Worm (Caenorhabditis elegans) whole organism, L3 larva: ENCODE data around the gene C18A11.2.

Experiments used
- R02D3.7 ChIP-seq: fragments of 150-350 bp; optimal IDR thresholded peaks from 2 replicates; lab custom pipeline; 2014; ENCODE audit warnings: missing biosample characterization, missing genetic modification characterization
- ZK546.5 ChIP-seq: sonication (generic microtip); optimal IDR thresholded peaks from 2 replicates; lab custom pipeline; 2017; ENCODE audit warnings: missing biosample characterization, missing genetic modification characterization
- aly-2 ChIP-seq: fragments of 150-350 bp; optimal IDR thresholded peaks from 2 replicates; lab custom pipeline; 2014; ENCODE audit warnings: missing biosample characterization, missing genetic modification characterization
- ama-1 ChIP-seq: fragments of 150-350 bp; optimal IDR thresholded peaks from 2 replicates; lab custom pipeline; 2018
- ceh-16 ChIP-seq: sonication (generic microtip); optimal IDR thresholded peaks from 2 replicates; lab custom pipeline; 2017; ENCODE audit warnings: missing biosample characterization, missing genetic modification characterization
- ceh-28 ChIP-seq: fragments of 150-350 bp; optimal IDR thresholded peaks from 2 replicates; lab custom pipeline; 2014; ENCODE audit warnings: missing biosample characterization, missing genetic modification reagents, missing genetic modification characterization
- ceh-82 ChIP-seq: fragments of 150-350 bp; optimal IDR thresholded peaks from 2 replicates; lab custom pipeline; 2014; ENCODE audit warnings: missing biosample characterization, missing genetic modification characterization
- ceh-9 ChIP-seq: sonication (generic microtip); optimal IDR thresholded peaks from 2 replicates; lab custom pipeline; 2018; ENCODE audit warnings: missing biosample characterization, missing genetic modification characterization
- daf-12 ChIP-seq: fragments of 150-350 bp; optimal IDR thresholded peaks from 2 replicates; lab custom pipeline; 2014; ENCODE audit warnings: missing biosample characterization, missing genetic modification reagents, missing genetic modification characterization
- egl-27 ChIP-seq: sonication (generic microtip); optimal IDR thresholded peaks from 4 replicates; lab custom pipeline; 2017; ENCODE audit warnings: missing biosample characterization, missing genetic modification reagents, missing genetic modification characterization
- egl-5 ChIP-seq: fragments of 150-350 bp; optimal IDR thresholded peaks from 2 replicates; lab custom pipeline; 2017; ENCODE audit warnings: missing biosample characterization, missing genetic modification reagents, missing genetic modification characterization, inconsistent platforms
- elt-1 ChIP-seq: fragments of 150-350 bp; optimal IDR thresholded peaks from 2 replicates; lab custom pipeline; 2014; ENCODE audit warnings: missing biosample characterization, missing genetic modification characterization
- elt-2 ChIP-seq: sonication (generic microtip); optimal IDR thresholded peaks from 2 replicates; lab custom pipeline; 2016; ENCODE audit warnings: missing genetic modification reagents, mild to moderate bottlenecking, missing genetic modification characterization, missing compliant biosample characterization
- elt-3 ChIP-seq, 3 experiments: fragments of 150-350 bp in 1 of 3; sonication (generic microtip) in 2 of 3; optimal IDR thresholded peaks; 2 replicates in 2 of 3; 4 replicates in 1 of 3; lab custom pipeline; 2014 to 2017; ENCODE audit warnings: missing biosample characterization in 3 of 3, missing genetic modification characterization in 3 of 3
- eor-1 ChIP-seq, 2 experiments: fragments of 150-350 bp; optimal IDR thresholded peaks; 2 replicates each; lab custom pipeline; 2014 to 2018; ENCODE audit warnings: missing biosample characterization in 2 of 2, missing genetic modification characterization in 2 of 2
- fkh-10 ChIP-seq: sonication (generic microtip); optimal IDR thresholded peaks from 2 replicates; lab custom pipeline; 2017; ENCODE audit warnings: missing biosample characterization, missing genetic modification reagents, missing genetic modification characterization
- fkh-2 ChIP-seq: fragments of 150-350 bp; optimal IDR thresholded peaks from 2 replicates; lab custom pipeline; 2014; ENCODE audit warnings: missing biosample characterization, missing genetic modification reagents, missing genetic modification characterization
- fos-1 ChIP-seq: fragments of 150-350 bp; optimal IDR thresholded peaks from 2 replicates; lab custom pipeline; 2014; ENCODE audit warnings: missing biosample characterization, missing genetic modification characterization
- hmg-11 ChIP-seq: sonication (generic microtip); optimal IDR thresholded peaks from 2 replicates; lab custom pipeline; 2016; ENCODE audit warnings: missing genetic modification characterization, missing compliant biosample characterization
- jun-1 ChIP-seq: fragments of 150-350 bp; optimal IDR thresholded peaks from 2 replicates; lab custom pipeline; 2014; ENCODE audit warnings: missing biosample characterization, missing genetic modification reagents, missing genetic modification characterization
- lin-15B ChIP-seq: fragments of 150-350 bp; optimal IDR thresholded peaks from 2 replicates; lab custom pipeline; 2014; ENCODE audit warnings: missing biosample characterization, missing genetic modification characterization
- lin-39 ChIP-seq: fragments of 150-350 bp; optimal IDR thresholded peaks from 2 replicates; lab custom pipeline; 2018; ENCODE audit warnings: missing biosample characterization, missing genetic modification reagents, missing genetic modification characterization
- lsy-12 ChIP-seq: sonication (generic microtip); optimal IDR thresholded peaks from 2 replicates; lab custom pipeline; 2016; ENCODE audit warnings: mild to moderate bottlenecking, missing genetic modification characterization, missing compliant biosample characterization
- mdl-1 ChIP-seq: fragments of 150-350 bp; optimal IDR thresholded peaks from 2 replicates; lab custom pipeline; 2014; ENCODE audit warnings: missing biosample characterization, missing genetic modification characterization
- mml-1 ChIP-seq: fragments of 150-350 bp; sonication (generic microtip); optimal IDR thresholded peaks from 3 replicates; lab custom pipeline; 2014; ENCODE audit warnings: missing biosample characterization, missing genetic modification characterization
- nfya-1 ChIP-seq: sonication (generic microtip); optimal IDR thresholded peaks from 2 replicates; lab custom pipeline; 2017; ENCODE audit warnings: missing genetic modification characterization, mild to moderate bottlenecking, missing compliant biosample characterization, antibody characterized with exemption, moderate library complexity; ENCODE audit not compliant: insufficient read depth
- nhr-11 ChIP-seq: fragments of 150-350 bp; optimal IDR thresholded peaks from 2 replicates; lab custom pipeline; 2014; ENCODE audit warnings: missing biosample characterization, missing genetic modification characterization
- nhr-12 ChIP-seq: fragments of 150-350 bp; optimal IDR thresholded peaks from 2 replicates; lab custom pipeline; 2014; ENCODE audit warnings: missing biosample characterization, missing genetic modification characterization
- nhr-23 ChIP-seq: fragments of 150-350 bp; optimal IDR thresholded peaks from 2 replicates; lab custom pipeline; 2014; ENCODE audit warnings: missing biosample characterization, missing genetic modification reagents, missing genetic modification characterization
- nhr-237 ChIP-seq: fragments of 150-350 bp; optimal IDR thresholded peaks from 2 replicates; lab custom pipeline; 2014; ENCODE audit warnings: missing biosample characterization, missing genetic modification characterization
- nhr-25 ChIP-seq: sonication (generic microtip); optimal IDR thresholded peaks from 2 replicates; lab custom pipeline; 2017; ENCODE audit warnings: missing biosample characterization, missing genetic modification characterization
- nhr-28 ChIP-seq: fragments of 150-350 bp; optimal IDR thresholded peaks from 2 replicates; lab custom pipeline; 2014; ENCODE audit warnings: missing biosample characterization, missing genetic modification characterization
- nhr-43 ChIP-seq: sonication (generic microtip); optimal IDR thresholded peaks from 2 replicates; lab custom pipeline; 2016; ENCODE audit warnings: mild to moderate bottlenecking, missing genetic modification characterization, missing compliant biosample characterization; ENCODE audit not compliant: poor library complexity, severe bottlenecking
- nhr-67 ChIP-seq: fragments of 150-350 bp; optimal IDR thresholded peaks from 2 replicates; lab custom pipeline; 2014; ENCODE audit warnings: missing biosample characterization, missing genetic modification characterization
- nhr-76 ChIP-seq: fragments of 150-350 bp; sonication (generic microtip); optimal IDR thresholded peaks from 5 replicates; lab custom pipeline; 2014; ENCODE audit warnings: missing biosample characterization, missing genetic modification characterization
- nhr-77 ChIP-seq: fragments of 150-350 bp; optimal IDR thresholded peaks from 2 replicates; lab custom pipeline; 2014; ENCODE audit warnings: missing biosample characterization, missing genetic modification characterization
- pha-4 ChIP-seq: fragments of 150-350 bp; optimal IDR thresholded peaks from 2 replicates; lab custom pipeline; 2014; ENCODE audit warnings: missing biosample characterization, missing genetic modification reagents, missing genetic modification characterization
- pqm-1 ChIP-seq: fragments of 150-350 bp; optimal IDR thresholded peaks from 2 replicates; lab custom pipeline; 2017; ENCODE audit warnings: missing biosample characterization, missing genetic modification characterization, inconsistent platforms
- sea-2 ChIP-seq: fragments of 150-350 bp; sonication (generic microtip); optimal IDR thresholded peaks from 4 replicates; lab custom pipeline; 2014; ENCODE audit warnings: missing biosample characterization, missing genetic modification reagents, missing genetic modification characterization
- snpc-4 ChIP-seq: fragments of 150-350 bp; optimal IDR thresholded peaks from 2 replicates; lab custom pipeline; 2014; ENCODE audit warnings: missing biosample characterization, missing genetic modification characterization
- tbx-2 ChIP-seq: sonication (generic microtip); optimal IDR thresholded peaks from 2 replicates; lab custom pipeline; 2016; ENCODE audit warnings: mild to moderate bottlenecking, missing genetic modification characterization, missing compliant biosample characterization
- unc-39 ChIP-seq: sonication (generic microtip); optimal IDR thresholded peaks from 4 replicates; lab custom pipeline; 2017; ENCODE audit warnings: missing biosample characterization, missing genetic modification characterization
- unc-62 ChIP-seq: fragments of 150-350 bp; sonication (generic microtip); optimal IDR thresholded peaks from 4 replicates; lab custom pipeline; 2014; ENCODE audit warnings: missing biosample characterization, missing genetic modification reagents, missing genetic modification characterization
- zag-1 ChIP-seq: fragments of 150-350 bp; optimal IDR thresholded peaks from 2 replicates; lab custom pipeline; 2014; ENCODE audit warnings: missing biosample characterization, missing genetic modification characterization
- ztf-11 ChIP-seq: fragments of 150-350 bp; optimal IDR thresholded peaks from 2 replicates; lab custom pipeline; 2014; ENCODE audit warnings: missing biosample characterization, missing genetic modification characterization
- ztf-4 ChIP-seq: fragments of 150-350 bp; optimal IDR thresholded peaks from 2 replicates; lab custom pipeline; 2014; ENCODE audit warnings: missing biosample characterization, missing genetic modification characterization

Gene C18A11.2

ce11 chrX:8067268-8067667 lies at the start of gene C18A11.2:
Gene C18A11.2 (plus strand): TSS chrX:8067568.
- TF ChIP-seq ZK546.5 (no peak), unc-39 (no peak), nhr-77 (no peak), lsy-12 (tag; lab: Kevin White, UChicago) (no peak), nhr-12 (no peak), unc-62 (GFP tag; lab: Kevin White, UChicago) (no peak), pha-4 (no peak), elt-1 (tag; lab: Kevin White, UChicago) (no peak), hmg-11 (tag; lab: Kevin White, UChicago) (no peak), lin-15B (tag; lab: Kevin White, UChicago) (no peak), mml-1 (tag; lab: Kevin White, UChicago) (no peak), mdl-1 (tag; lab: Kevin White, UChicago) (no peak), elt-3 (tag; optimal IDR thresholded peaks at IDR 0.05; lab: Kevin White, UChicago) (no peak)
- TF ChIP-seq, all 47 proteins: peak for 0

ce11 chrX:8017759-8018158 lies 49.6 kb upstream of the C18A11.2 start, which contains the start of gene C34D10.5:
Gene C34D10.5 (plus strand): TSS chrX:8018027.
- TF ChIP-seq elt-2 (tag; lab: Kevin White, UChicago) (peak; percentile 60), pqm-1 (peak; percentile 7), fos-1 (tag; lab: Kevin White, UChicago) (no peak), egl-27 (no peak), ama-1 (lab: Kevin White, UChicago) (peak; percentile 48), egl-5 (tag; lab: Kevin White, UChicago) (no peak)

ce11 chrX:8018441-8018840 lies 48.9 kb upstream of the C18A11.2 start:
- TF ChIP-seq R02D3.7 (tag; lab: Kevin White, UChicago) (no peak), snpc-4 (tag; lab: Kevin White, UChicago) (no peak), lsy-12 (tag; lab: Kevin White, UChicago) (no peak), nfya-1 (no peak), nhr-25 (tag; lab: Kevin White, UChicago) (peak; percentile 31), daf-12 (tag; lab: Kevin White, UChicago) (no peak), egl-5 (tag; lab: Kevin White, UChicago) (peak; percentile 7), mml-1 (tag; lab: Kevin White, UChicago) (no peak), nhr-76 (tag; lab: Kevin White, UChicago) (no peak), nhr-77 (no peak), elt-2 (tag; lab: Kevin White, UChicago) (peak; percentile 24), ZK546.5 (no peak), nhr-23 (tag; lab: Kevin White, UChicago) (peak; percentile 7), nhr-11 (tag; lab: Kevin White, UChicago) (no peak), nhr-28 (tag; lab: Kevin White, UChicago) (no peak), ztf-11 (no peak), fkh-10 (GFP tag; lab: Kevin White, UChicago) (no peak), nhr-237 (tag; lab: Kevin White, UChicago) (no peak), ceh-28 (tag; lab: Kevin White, UChicago) (no peak), pha-4 (peak; percentile 91), ztf-4 (no peak), aly-2 (tag; lab: Kevin White, UChicago) (no peak), nhr-67 (tag; lab: Kevin White, UChicago) (no peak), ceh-82 (tag; lab: Kevin White, UChicago) (no peak), ama-1 (lab: Kevin White, UChicago) (peak; percentile 93), ceh-9 (tag; lab: Kevin White, UChicago) (no peak), nhr-43 (tag; lab: Kevin White, UChicago) (no peak), jun-1 (peak; percentile 30), ceh-16 (tag; lab: Kevin White, UChicago) (no peak), mdl-1 (tag; lab: Kevin White, UChicago) (no peak), unc-62 (GFP tag; lab: Kevin White, UChicago) (no peak), nhr-12 (no peak), hmg-11 (tag; lab: Kevin White, UChicago) (no peak), unc-39 (no peak), fkh-2 (no peak), elt-3 (tag; optimal IDR thresholded peaks at IDR 0.05; lab: Kevin White, UChicago) (no peak), sea-2 (GFP tag; lab: Kevin White, UChicago) (no peak), zag-1 (tag; lab: Kevin White, UChicago) (no peak), elt-1 (tag; lab: Kevin White, UChicago) (no peak), lin-39 (no peak), tbx-2 (tag; lab: Kevin White, UChicago) (no peak), pqm-1 (no peak), eor-1 (tag; optimal IDR thresholded peaks at IDR 0.05; lab: Kevin White, UChicago) (no peak)
- TF ChIP-seq, all 47 proteins: peak for 7
